Fruit fly (Drosophila melanogaster) S2 (cell line): Measurements from ENCODE around the gene fid.

Experiments
- CG8478 ChIP-seq: fragments of >200 bp; optimal IDR thresholded peaks from 2 replicates; lab custom pipeline; 2018
- CTCF ChIP-seq, 2 experiments: fragments of >200 bp; optimal IDR thresholded peaks; 2 replicates each; lab custom pipeline; 2018

fid gene

dm6 chr3R:26012288-26012687, 42.4 kb downstream of the fid start:
- TF ChIP-seq CTCF (optimal IDR thresholded peaks at IDR 0.05; lab: Kevin White, UChicago) (no peak), CG8478 (no peak)

- no peak for TF ChIP-seq CTCF (optimal IDR thresholded peaks at IDR 0.05; lab: Kevin White, UChicago)
- TF ChIP-seq CG8478: no peak
Observed at dm6 chr3R:26012801-26013663, 43.2 kb downstream of the fid start.

- TF ChIP-seq CTCF (optimal IDR thresholded peaks at IDR 0.05; lab: Kevin White, UChicago): no peak
Observed at dm6 chr3R:26013664-26013948, 43.7 kb downstream of the fid start.

- no peak for TF ChIP-seq CG8478
- no peak for TF ChIP-seq CTCF (optimal IDR thresholded peaks at IDR 0.05; lab: Kevin White, UChicago)
Observed at dm6 chr3R:26014262-26014833, 44.5 kb downstream of the fid start, which contains the start of gene Kaz-m1. Kaz-m1 (plus strand) TSS chr3R:26014721.

- TF ChIP-seq CTCF (optimal IDR thresholded peaks at IDR 0.05; lab: Kevin White, UChicago) (no peak), CG8478 (no peak)
Observed at dm6 chr3R:26017294-26017770, 47.5 kb downstream of the fid start.

dm6 chr3R:26017771-26018731, 48.2 kb downstream of the fid start:
- TF ChIP-seq CTCF (optimal IDR thresholded peaks at IDR 0.05; lab: Kevin White, UChicago): no peak

- no peak for TF ChIP-seq CTCF (optimal IDR thresholded peaks at IDR 0.05; lab: Kevin White, UChicago)
- no peak for TF ChIP-seq CG8478
Observed at dm6 chr3R:26019232-26019631, 49.4 kb downstream of the fid start.

dm6 chr3R:26020244-26021171, 50.6 kb downstream of the fid start:
- no peak for TF ChIP-seq CG8478
- TF ChIP-seq CTCF (optimal IDR thresholded peaks at IDR 0.05; lab: Kevin White, UChicago): no peak

dm6 chr3R:26021195-26021914, 51.5 kb downstream of the fid start:
- TF ChIP-seq CTCF (optimal IDR thresholded peaks at IDR 0.05; lab: Kevin White, UChicago): no peak
- no peak for TF ChIP-seq CG8478

dm6 chr3R:26023252-26023651, 53.4 kb downstream of the fid start:
- TF ChIP-seq CTCF (optimal IDR thresholded peaks at IDR 0.05; lab: Kevin White, UChicago) (no peak), CG8478 (no peak)

dm6 chr3R:26024596-26025213, 54.8 kb downstream of the fid start:
- no peak for TF ChIP-seq CG8478
- no peak for TF ChIP-seq CTCF (optimal IDR thresholded peaks at IDR 0.05; lab: Kevin White, UChicago)

dm6 chr3R:26026631-26027274, 56.9 kb downstream of the fid start:
- TF ChIP-seq CG8478 (no peak), CTCF (optimal IDR thresholded peaks at IDR 0.05; lab: Kevin White, UChicago) (no peak)

- TF ChIP-seq CG8478 (no peak), CTCF (optimal IDR thresholded peaks at IDR 0.05; lab: Kevin White, UChicago) (no peak)
Observed at dm6 chr3R:26027903-26028302, 58.0 kb downstream of the fid start.
